Fruit fly (Drosophila melanogaster) whole organism, embryonic: ENCODE results near the gene maca.

Source experiments
- CG11695 ChIP-seq: fragments of 200-800 bp; sonication (Bioruptor generic); IDR thresholded peaks from 3 replicates; pipeline ENCODE4 v1.3.6; 2022; ENCODE audit warnings: missing biosample characterization, missing genetic modification characterization
- Dfd ChIP-seq, 2 experiments: fragments of >200 bp; optimal IDR thresholded peaks; 2 replicates each; lab custom pipeline; 2017; ENCODE audit warnings: missing biosample characterization in 2 of 2, missing genetic modification characterization in 2 of 2
- HLHmδ ChIP-seq: fragments of 200-800 bp; sonication (Bioruptor generic); optimal IDR thresholded peaks from 2 replicates; lab custom pipeline; 2018; ENCODE audit warnings: missing biosample characterization, mild to moderate bottlenecking, missing genetic modification characterization, moderate library complexity
- ems ChIP-seq: fragments of 200-800 bp; sonication (Bioruptor generic); optimal IDR thresholded peaks from 3 replicates; lab custom pipeline; 2016; ENCODE audit warnings: missing biosample characterization, missing genetic modification characterization

DNA sequence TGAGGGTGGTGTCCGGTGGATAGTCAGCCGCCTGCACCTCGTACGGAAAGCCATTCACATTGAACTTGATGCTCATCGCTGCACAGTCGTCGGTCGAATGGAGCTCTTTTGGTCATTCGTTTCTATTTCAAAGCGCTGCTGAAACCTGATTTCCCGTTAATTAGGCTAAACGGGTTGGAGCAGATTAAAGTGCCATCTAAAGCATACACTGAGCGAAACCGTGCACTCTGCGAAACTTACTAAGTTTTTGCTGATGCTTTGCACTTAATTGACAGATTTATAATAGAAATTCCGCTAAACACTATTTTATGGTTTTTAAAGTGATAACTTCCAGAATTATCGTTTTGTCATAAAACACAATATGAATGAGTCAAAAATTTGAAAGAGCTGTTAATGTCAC, 47.9 kb downstream of the maca start, which contains the start of gene AOX2:
- TF ChIP-seq HLHmδ (GFP tag; lab: Kevin White, UChicago), result no peak
- no peak for TF ChIP-seq ems
- no peak for TF ChIP-seq CG11695 (GFP tag; lab: Robert Waterston, UW)
- no peak for TF ChIP-seq Dfd (GFP tag; optimal IDR thresholded peaks at IDR 0.05; lab: Kevin White, UChicago)
